Fruit fly (Drosophila melanogaster): ENCODE results near the gene CG42716.

DNA sequence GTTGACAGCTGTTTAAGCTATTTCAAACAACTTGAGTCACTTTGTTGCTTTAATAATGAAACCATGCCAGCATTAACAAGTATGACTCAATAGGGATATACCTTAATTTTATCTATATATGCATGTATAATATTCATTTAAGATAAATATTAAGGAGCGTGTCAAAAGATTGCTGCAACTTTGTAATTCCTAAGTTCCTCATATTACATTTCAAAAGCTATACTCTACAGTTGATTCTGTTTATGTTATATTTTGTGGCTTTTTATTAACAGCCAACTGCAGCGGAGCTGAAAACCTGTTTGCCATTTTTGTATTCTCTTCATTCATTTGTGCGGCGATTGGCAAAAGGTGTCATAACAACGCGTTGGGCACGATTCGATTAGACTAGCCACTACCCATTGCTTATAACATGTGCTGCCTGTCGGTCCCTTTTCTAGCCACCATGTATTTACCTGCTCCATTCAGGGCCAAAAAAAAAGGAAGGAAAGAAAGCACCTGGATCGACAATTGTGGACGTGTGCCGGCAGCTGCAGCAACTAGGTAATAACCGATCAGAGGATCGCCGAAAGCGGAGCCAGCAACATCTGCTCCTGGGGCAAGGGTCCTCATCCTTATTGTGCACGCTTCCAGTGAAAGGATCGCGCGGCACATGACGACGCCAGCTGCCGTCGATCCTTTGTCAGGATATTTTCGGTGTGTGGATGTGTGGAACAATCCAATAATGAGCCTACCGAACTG, 15.3 kb downstream of the CG42716 start:
- no peak for TF ChIP-seq HLH106 (tag; optimal IDR thresholded peaks at IDR 0.05)
- no peak for TF ChIP-seq CG32264 (GFP tag; optimal IDR thresholded peaks at IDR 0.05)
- TF ChIP-seq Hr78 (GFP tag; optimal IDR thresholded peaks at IDR 0.05): no peak
- TF ChIP-seq Vsx2 (GFP tag; optimal IDR thresholded peaks at IDR 0.05; ENCODE audit: partially characterized antibody): no peak
- peak; percentile 15 for TF ChIP-seq rgr (GFP tag; optimal IDR thresholded peaks at IDR 0.05)
- TF ChIP-seq h (GFP tag; optimal IDR thresholded peaks at IDR 0.05): no peak
- TF ChIP-seq jim (GFP tag; optimal IDR thresholded peaks at IDR 0.05): no peak
- no peak for TF ChIP-seq psq (GFP tag; optimal IDR thresholded peaks at IDR 0.05)
- TF ChIP-seq Abd-B (GFP tag; optimal IDR thresholded peaks at IDR 0.05): no peak
- TF ChIP-seq woc (GFP tag; optimal IDR thresholded peaks at IDR 0.05): peak; percentile 1
- TF ChIP-seq lola (GFP tag; optimal IDR thresholded peaks at IDR 0.05): no peak

All from whole organism, wandering third instar larva.